Worm (Caenorhabditis elegans) whole organism, L2 larva: ENCODE data around the gene nhr-177.

ENCODE experiments used
- C34F6.9 ChIP-seq: fragments of 150-350 bp; optimal IDR thresholded peaks from 2 replicates; lab custom pipeline; 2014; ENCODE audit warnings: missing biosample characterization, missing genetic modification characterization
- F13H6.1 ChIP-seq: sonication (generic microtip); optimal IDR thresholded peaks from 2 replicates; lab custom pipeline; 2016; ENCODE audit warnings: missing genetic modification characterization, missing compliant biosample characterization
- Y55F3AM.14 ChIP-seq: fragments of 200-800 bp; sonication (Bioruptor generic); optimal IDR thresholded peaks from 2 replicates; lab custom pipeline; 2018; ENCODE audit warnings: mild to moderate bottlenecking, missing genetic modification characterization, missing compliant biosample characterization
- ZK546.5 ChIP-seq: sonication (generic microtip); optimal IDR thresholded peaks from 2 replicates; lab custom pipeline; 2017; ENCODE audit warnings: missing biosample characterization, missing genetic modification characterization
- alr-1 ChIP-seq: fragments of 150-350 bp; optimal IDR thresholded peaks from 2 replicates; lab custom pipeline; 2014; ENCODE audit warnings: missing biosample characterization, missing genetic modification characterization
- aly-2 ChIP-seq: fragments of 150-350 bp; optimal IDR thresholded peaks from 2 replicates; lab custom pipeline; 2014; ENCODE audit warnings: missing biosample characterization, missing genetic modification characterization
- ama-1 ChIP-seq: fragments of 150-350 bp; optimal IDR thresholded peaks from 2 replicates; lab custom pipeline; 2018; ENCODE audit warnings: inconsistent platforms
- blmp-1 ChIP-seq: sonication (generic microtip); optimal IDR thresholded peaks from 2 replicates; lab custom pipeline; 2017; ENCODE audit warnings: missing genetic modification characterization, mild to moderate bottlenecking, missing compliant biosample characterization, antibody characterized with exemption, moderate library complexity; ENCODE audit not compliant: insufficient read depth
- ceh-16 ChIP-seq: fragments of 150-350 bp; optimal IDR thresholded peaks from 2 replicates; lab custom pipeline; 2014; ENCODE audit warnings: missing biosample characterization, missing genetic modification characterization
- ceh-82 ChIP-seq: fragments of 150-350 bp; optimal IDR thresholded peaks from 2 replicates; lab custom pipeline; 2014; ENCODE audit warnings: missing biosample characterization, missing genetic modification characterization
- crh-2 ChIP-seq: sonication (generic microtip); optimal IDR thresholded peaks from 2 replicates; lab custom pipeline; 2017; ENCODE audit warnings: missing biosample characterization, missing genetic modification characterization
- dmd-4 ChIP-seq: sonication (generic microtip); optimal IDR thresholded peaks from 2 replicates; lab custom pipeline; 2017; ENCODE audit warnings: missing biosample characterization, missing genetic modification characterization
- egl-27 ChIP-seq: sonication (generic microtip); optimal IDR thresholded peaks from 3 replicates; lab custom pipeline; 2017; ENCODE audit warnings: missing biosample characterization, missing genetic modification reagents, missing genetic modification characterization
- elt-1 ChIP-seq: fragments of 150-350 bp; optimal IDR thresholded peaks from 2 replicates; lab custom pipeline; 2014; ENCODE audit warnings: missing biosample characterization, missing genetic modification characterization
- fos-1 ChIP-seq: fragments of 150-350 bp; optimal IDR thresholded peaks from 2 replicates; lab custom pipeline; 2014; ENCODE audit warnings: missing biosample characterization, missing genetic modification characterization
- gmeb-1 ChIP-seq: fragments of 150-350 bp; optimal IDR thresholded peaks from 2 replicates; lab custom pipeline; 2014; ENCODE audit warnings: missing biosample characterization, missing genetic modification characterization
- lin-11 ChIP-seq: fragments of 150-350 bp; sonication (generic microtip); optimal IDR thresholded peaks from 2 replicates; lab custom pipeline; 2014; ENCODE audit warnings: missing biosample characterization, missing genetic modification characterization, inconsistent platforms, mixed read lengths
- lin-13 ChIP-seq: fragments of 150-350 bp; optimal IDR thresholded peaks from 2 replicates; lab custom pipeline; 2014; ENCODE audit warnings: missing biosample characterization, missing genetic modification reagents, missing genetic modification characterization
- lsy-2 ChIP-seq, 2 experiments: fragments of 150-350 bp in 1 of 2; sonication (generic microtip) in 1 of 2; optimal IDR thresholded peaks; 2 replicates each; lab custom pipeline; 2014 to 2017; ENCODE audit warnings: missing biosample characterization in 2 of 2, missing genetic modification characterization in 2 of 2
- mbf-1 ChIP-seq: sonication (generic microtip); optimal IDR thresholded peaks from 2 replicates; lab custom pipeline; 2017; ENCODE audit warnings: missing biosample characterization, missing genetic modification characterization
- nhr-10 ChIP-seq: sonication (generic microtip); optimal IDR thresholded peaks from 2 replicates; lab custom pipeline; 2017; ENCODE audit warnings: missing biosample characterization, missing genetic modification characterization
- nhr-21 ChIP-seq: fragments of 150-350 bp; optimal IDR thresholded peaks from 2 replicates; lab custom pipeline; 2014; ENCODE audit warnings: missing biosample characterization, missing genetic modification characterization
- nhr-23 ChIP-seq: fragments of 150-350 bp; optimal IDR thresholded peaks from 2 replicates; lab custom pipeline; 2014; ENCODE audit warnings: missing biosample characterization, missing genetic modification reagents, missing genetic modification characterization
- nhr-237 ChIP-seq: fragments of 150-350 bp; optimal IDR thresholded peaks from 2 replicates; lab custom pipeline; 2014; ENCODE audit warnings: missing biosample characterization, missing genetic modification characterization
- nhr-25 ChIP-seq: fragments of 150-350 bp; sonication (generic microtip); optimal IDR thresholded peaks from 3 replicates; lab custom pipeline; 2014; ENCODE audit warnings: missing biosample characterization, missing genetic modification characterization
- nhr-77 ChIP-seq: fragments of 150-350 bp; optimal IDR thresholded peaks from 2 replicates; lab custom pipeline; 2014; ENCODE audit warnings: missing biosample characterization, missing genetic modification characterization
- skn-1 ChIP-seq: sonication (generic microtip); optimal IDR thresholded peaks from 2 replicates; lab custom pipeline; 2017; ENCODE audit warnings: missing biosample characterization, missing genetic modification characterization
- sma-9 ChIP-seq, 2 experiments: fragments of 150-350 bp in 1 of 2; sonication (generic microtip) in 1 of 2; optimal IDR thresholded peaks; 2 replicates each; lab custom pipeline; 2014 to 2016; ENCODE audit warnings: missing genetic modification characterization in 2 of 2, mild to moderate bottlenecking in 1 of 2, missing biosample characterization in 1 of 2, missing compliant biosample characterization in 1 of 2, missing genetic modification reagents in 1 of 2, moderate library complexity in 1 of 2
- snpc-4 ChIP-seq: fragments of 150-350 bp; optimal IDR thresholded peaks from 2 replicates; lab custom pipeline; 2014; ENCODE audit warnings: missing biosample characterization, missing genetic modification characterization
- unc-55 ChIP-seq: fragments of 150-350 bp; sonication (generic microtip); optimal IDR thresholded peaks from 3 replicates; lab custom pipeline; 2014; ENCODE audit warnings: missing biosample characterization, missing genetic modification reagents, missing genetic modification characterization
- ztf-1 ChIP-seq: fragments of 200-800 bp; sonication (Bioruptor generic); conservative IDR thresholded peaks from 2 replicates; pipeline ENCODE4 v1.3.6; 2022; ENCODE audit warnings: missing genetic modification characterization, missing compliant biosample characterization
- ztf-11 ChIP-seq: sonication (generic microtip); optimal IDR thresholded peaks from 2 replicates; lab custom pipeline; 2017; ENCODE audit warnings: missing biosample characterization, missing genetic modification characterization

nhr-177 gene

DNA sequence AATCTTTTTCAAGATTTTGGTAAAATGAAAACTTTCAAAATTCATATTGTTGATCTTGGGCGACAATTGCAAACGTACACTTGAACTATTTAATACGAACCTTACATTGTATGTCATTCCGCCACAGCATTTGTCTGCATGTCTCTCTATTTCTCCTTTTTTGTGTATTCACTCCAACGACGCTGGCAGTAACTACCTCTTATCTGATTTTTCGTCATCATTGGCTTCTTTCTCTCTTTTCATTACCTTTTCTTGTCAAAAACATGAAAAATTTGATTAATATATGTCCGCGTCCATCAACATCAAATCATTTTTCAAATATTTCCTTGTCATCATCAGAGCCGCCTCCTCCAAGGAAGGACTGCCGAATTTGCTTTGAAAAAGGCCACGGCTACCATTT, at the start of gene nhr-177:
Gene nhr-177 (plus strand): TSS at position 167 of the 400 bp plus-strand sequence.
- TF ChIP-seq skn-1 (tag; lab: Kevin White, UChicago) (peak; percentile 32), fos-1 (peak; percentile 85), blmp-1 (tag; lab: Kevin White, UChicago) (no peak), gmeb-1 (tag; lab: Kevin White, UChicago) (no peak), Y55F3AM.14 (GFP tag; lab: Kevin White, UChicago) (no peak), lin-13 (GFP tag; lab: Kevin White, UChicago) (no peak), lin-11 (tag; lab: Kevin White, UChicago) (no peak), ZK546.5 (tag; lab: Kevin White, UChicago) (no peak), unc-55 (GFP tag; lab: Kevin White, UChicago) (no peak), sma-9 (GFP tag; optimal IDR thresholded peaks at IDR 0.05; lab: Kevin White, UChicago) (peak; percentile 10), sma-9 (tag; optimal IDR thresholded peaks at IDR 0.05; lab: Kevin White, UChicago) (no peak), nhr-21 (no peak), egl-27 (tag; lab: Kevin White, UChicago) (no peak), ceh-82 (tag; lab: Kevin White, UChicago) (no peak), nhr-237 (no peak), nhr-77 (no peak), nhr-10 (tag; lab: Kevin White, UChicago) (no peak), dmd-4 (tag; lab: Kevin White, UChicago) (no peak), alr-1 (tag; lab: Kevin White, UChicago) (no peak), crh-2 (tag; lab: Kevin White, UChicago) (peak; percentile 46), snpc-4 (tag; lab: Kevin White, UChicago) (no peak), ztf-1 (GFP tag; lab: Robert Waterston, UW) (no peak), ceh-16 (peak; percentile 37)
- TF ChIP-seq, all 48 proteins: peak for 5

DNA sequence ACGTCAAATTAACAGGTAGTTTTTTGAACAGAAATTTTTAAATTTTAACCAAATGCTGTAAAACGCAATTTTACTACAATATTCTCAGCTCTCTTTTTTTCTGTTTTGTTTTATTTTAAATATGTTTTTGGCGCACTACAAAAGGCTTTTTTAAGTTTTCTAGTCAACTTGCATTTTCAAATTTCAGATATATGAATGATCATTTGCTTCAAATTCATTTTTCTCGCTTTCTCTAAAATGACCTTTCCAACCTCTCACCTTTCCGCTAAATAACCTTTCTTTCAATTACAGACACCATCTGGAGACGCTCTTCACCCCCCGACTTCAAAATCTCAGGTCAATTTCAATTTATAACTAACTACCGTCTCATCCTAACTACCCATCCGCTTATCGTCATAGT, 43.3 kb upstream of the nhr-177 start, which contains the start of gene cdc-25.2:
Gene cdc-25.2 (plus strand): TSS at position 301 of the 400 bp plus-strand sequence.
- peak; percentile 59 for TF ChIP-seq ceh-16
- TF ChIP-seq lin-11 (tag; lab: Kevin White, UChicago), result no peak

DNA sequence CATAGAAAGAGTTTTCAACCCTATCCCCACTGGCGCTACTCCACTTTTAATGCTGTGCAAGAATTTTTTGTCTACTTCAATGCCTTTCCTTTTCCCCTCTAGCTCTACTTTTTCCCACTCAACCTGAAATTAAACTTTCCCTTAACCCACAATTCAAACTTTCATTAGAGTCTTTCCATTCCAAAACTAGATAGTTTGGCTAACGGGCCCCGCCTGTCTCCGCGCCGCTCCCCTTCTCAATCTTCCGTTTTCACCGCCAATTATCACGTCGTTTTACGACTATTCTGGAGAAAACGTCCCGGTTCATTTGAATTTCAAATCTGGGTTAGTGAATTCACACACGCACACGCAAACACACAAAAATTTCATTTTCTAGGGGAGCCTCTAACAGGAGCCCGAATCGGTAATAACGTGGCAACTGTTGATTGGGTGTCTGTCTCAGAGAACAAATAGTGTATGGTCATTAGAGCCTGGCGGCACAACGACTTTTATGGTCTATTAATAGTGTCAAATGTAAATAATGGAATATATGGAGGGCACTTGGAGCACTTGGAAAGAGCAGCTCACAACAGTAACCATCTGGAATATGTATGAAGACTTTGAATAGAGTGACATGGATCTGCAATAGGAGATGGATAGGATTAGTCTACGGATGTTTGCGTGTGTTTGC, 40.2 kb upstream of the nhr-177 start:
- no peak for TF ChIP-seq crh-2 (tag; lab: Kevin White, UChicago)
- no peak for TF ChIP-seq C34F6.9 (tag; lab: Kevin White, UChicago)
- no peak for TF ChIP-seq ceh-82 (tag; lab: Kevin White, UChicago)
- no peak for TF ChIP-seq nhr-25 (tag; lab: Kevin White, UChicago)
- no peak for TF ChIP-seq nhr-23 (tag; lab: Kevin White, UChicago)
- no peak for TF ChIP-seq lsy-2 (tag; optimal IDR thresholded peaks at IDR 0.05; lab: Kevin White, UChicago)
- TF ChIP-seq, all 48 proteins: peak for 0

DNA sequence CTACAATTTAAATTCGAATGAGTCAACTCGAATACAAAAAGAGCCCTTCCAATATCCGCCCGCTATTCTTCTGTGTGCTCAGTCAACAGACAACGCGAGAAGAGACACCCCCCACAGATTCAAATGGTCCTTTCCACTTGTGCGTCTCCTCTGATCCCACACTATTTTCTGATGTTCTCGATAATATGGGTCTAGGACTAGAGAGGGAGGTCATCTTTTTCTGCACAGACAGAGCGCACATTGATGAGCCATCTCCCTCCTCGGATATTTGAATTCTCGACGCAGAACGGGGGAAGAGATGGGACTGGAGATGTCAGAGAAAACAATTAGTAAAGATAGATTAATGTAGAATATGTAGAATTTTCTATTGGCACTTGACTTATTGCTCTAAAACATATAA, 39.4 kb upstream of the nhr-177 start:
- TF ChIP-seq snpc-4 (tag; lab: Kevin White, UChicago), result no peak
- no peak for TF ChIP-seq aly-2 (tag; lab: Kevin White, UChicago)
- no peak for TF ChIP-seq nhr-10 (tag; lab: Kevin White, UChicago)
- no peak for TF ChIP-seq ZK546.5 (tag; lab: Kevin White, UChicago)
- no peak for TF ChIP-seq mbf-1 (tag; lab: Kevin White, UChicago)
- TF ChIP-seq ama-1, result no peak
- TF ChIP-seq ztf-1 (GFP tag; lab: Robert Waterston, UW), result no peak
- TF ChIP-seq F13H6.1 (tag; lab: Kevin White, UChicago), result no peak
- TF ChIP-seq ztf-11, result no peak
- no peak for TF ChIP-seq blmp-1 (tag; lab: Kevin White, UChicago)

DNA sequence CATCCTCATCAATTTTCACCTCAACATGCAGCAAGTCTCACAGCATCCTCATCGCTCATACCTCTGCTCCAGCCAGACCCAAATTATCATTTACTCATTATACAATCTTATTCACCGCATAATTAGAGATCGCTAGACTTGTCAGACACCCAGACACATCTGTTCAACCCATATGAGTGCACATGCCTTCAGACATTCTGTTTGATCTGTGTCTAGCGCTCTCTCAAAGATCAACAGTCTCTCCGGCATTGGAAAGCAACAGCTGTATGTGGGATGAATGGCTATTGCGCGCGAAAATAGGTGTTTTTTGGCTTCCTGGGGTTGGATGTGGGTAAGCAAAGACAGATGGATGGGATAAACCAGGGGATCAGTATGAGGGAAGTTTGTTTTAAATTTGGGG, 37.5 kb upstream of the nhr-177 start:
- TF ChIP-seq elt-1 (tag; lab: Kevin White, UChicago), result no peak
